Fruit fly (Drosophila melanogaster): Measurements from ENCODE around the gene CG10098.

CG10098 gene

DNA sequence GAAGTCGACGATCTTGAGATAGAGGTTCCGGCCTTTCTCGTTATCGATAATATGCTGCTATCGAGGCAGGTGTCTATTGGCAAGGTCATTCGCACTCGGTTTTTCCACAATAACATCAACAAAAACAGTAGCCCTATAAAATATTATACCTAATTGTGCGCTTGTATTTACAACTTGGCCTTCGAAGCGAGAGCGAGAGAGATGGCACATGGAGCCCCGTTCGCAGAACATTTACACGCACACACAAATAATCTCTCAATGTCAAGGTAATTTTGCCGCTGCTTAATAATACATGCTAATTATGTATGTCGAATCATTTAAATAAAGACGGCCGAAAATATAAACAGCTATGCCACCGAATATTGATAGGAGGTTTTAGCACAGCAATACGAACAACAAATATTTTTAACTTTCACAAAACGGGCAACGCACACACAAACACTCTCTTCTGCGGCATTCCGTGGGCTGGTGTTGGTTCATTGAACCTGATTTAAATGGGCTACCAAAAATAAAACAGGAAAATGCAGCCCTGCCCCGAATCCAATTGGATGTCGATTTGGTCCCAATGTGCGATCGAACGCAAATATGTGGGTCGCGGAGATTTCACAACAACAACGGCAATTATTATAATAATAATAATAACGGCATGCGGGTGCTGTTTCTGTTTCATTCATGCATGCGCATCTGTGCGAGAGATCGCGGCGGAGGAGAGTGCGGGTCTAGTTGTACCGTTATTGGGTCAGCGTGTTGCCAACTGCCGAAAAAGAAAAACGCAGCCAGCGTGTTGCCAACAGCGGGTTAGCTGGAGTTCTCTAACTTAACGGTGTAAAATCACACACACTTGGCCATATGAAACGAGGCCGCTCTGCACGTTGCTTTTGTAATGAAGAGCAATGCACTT lies 1.9 kb upstream of the CG10098 start (continued):
- TF ChIP-seq aop (GFP tag; IDR thresholded peaks at IDR 0.05) (no peak), CG18764 (GFP tag; optimal IDR thresholded peaks at IDR 0.05) (peak; percentile 12), CG15011 (GFP tag; optimal IDR thresholded peaks at IDR 0.05) (no peak), CG10431 (GFP tag; optimal IDR thresholded peaks at IDR 0.05) (no peak), Mes4 (GFP tag; optimal IDR thresholded peaks at IDR 0.05) (no peak), pzg (GFP tag; optimal IDR thresholded peaks at IDR 0.05) (no peak), CG18599 (GFP tag; optimal IDR thresholded peaks at IDR 0.05) (peak; percentile 19), so (GFP tag; IDR thresholded peaks at IDR 0.05) (no peak), Blimp-1 (GFP tag; optimal IDR thresholded peaks at IDR 0.05) (peak; percentile 64), CG6854 (GFP tag; optimal IDR thresholded peaks at IDR 0.05) (no peak), HLH4C (GFP tag; IDR thresholded peaks at IDR 0.05; ENCODE audit: partially characterized antibody) (no peak), Bdp1 (GFP tag; optimal IDR thresholded peaks at IDR 0.05) (no peak), HLH3B (GFP tag; IDR thresholded peaks at IDR 0.05) (no peak), maf-S (GFP tag; optimal IDR thresholded peaks at IDR 0.05) (no peak), CG6175 (GFP tag; IDR thresholded peaks at IDR 0.05) (no peak), CG31388 (GFP tag; optimal IDR thresholded peaks at IDR 0.05) (no peak), CG15269 (tag; optimal IDR thresholded peaks at IDR 0.05) (no peak), CG12299 (tag; optimal IDR thresholded peaks at IDR 0.05) (no peak), CG14441 (GFP tag; IDR thresholded peaks at IDR 0.05) (no peak), CG16813 (GFP tag; IDR thresholded peaks at IDR 0.05; ENCODE audit: partially characterized antibody) (no peak), gce (GFP tag; IDR thresholded peaks at IDR 0.05) (no peak), pros (GFP tag; optimal IDR thresholded peaks at IDR 0.05) (no peak), NK7.1 (GFP tag; optimal IDR thresholded peaks at IDR 0.05) (no peak), CG6689 (GFP tag; IDR thresholded peaks at IDR 0.05) (no peak), ac (GFP tag; optimal IDR thresholded peaks at IDR 0.05) (no peak), NC2α (GFP tag; optimal IDR thresholded peaks at IDR 0.05) (no peak), hbn (GFP tag; IDR thresholded peaks at IDR 0.05; ENCODE audit: partially characterized antibody) (no peak), CG8089 (GFP tag; optimal IDR thresholded peaks at IDR 0.05) (no peak), CG7271 (tag; optimal IDR thresholded peaks at IDR 0.05) (no peak), sima (GFP tag; optimal IDR thresholded peaks at IDR 0.05) (no peak), Med (GFP tag) (peak; percentile 82), onecut (GFP tag; IDR thresholded peaks at IDR 0.05) (no peak), Lpt (GFP tag; optimal IDR thresholded peaks at IDR 0.05) (no peak), eyg (GFP tag; optimal IDR thresholded peaks at IDR 0.05) (no peak), CG31365 (tag; optimal IDR thresholded peaks at IDR 0.05) (no peak), Tbp (GFP tag; optimal IDR thresholded peaks at IDR 0.05) (no peak), CG43689 (GFP tag; IDR thresholded peaks at IDR 0.05) (no peak), Hand (GFP tag; optimal IDR thresholded peaks at IDR 0.05) (no peak), CG1603 (tag; optimal IDR thresholded peaks at IDR 0.05) (no peak), CG12391 (tag; optimal IDR thresholded peaks at IDR 0.05) (no peak), toy (GFP tag; IDR thresholded peaks at IDR 0.05) (no peak), mam (GFP tag; optimal IDR thresholded peaks at IDR 0.05) (no peak), slp2 (GFP tag; optimal IDR thresholded peaks at IDR 0.05) (no peak), Xrp1 (GFP tag; IDR thresholded peaks at IDR 0.05) (no peak; the same call in 1 of the 2 replicates), lbe (GFP tag; optimal IDR thresholded peaks at IDR 0.05) (no peak), CG31224 (GFP tag; IDR thresholded peaks at IDR 0.05) (no peak), CG1529 (GFP tag; optimal IDR thresholded peaks at IDR 0.05) (no peak), Gsc (GFP tag; IDR thresholded peaks at IDR 0.05) (no peak), jumu (GFP tag; optimal IDR thresholded peaks at IDR 0.05) (no peak), CG8944 (GFP tag; optimal IDR thresholded peaks at IDR 0.05) (no peak)
